Fruit fly (Drosophila melanogaster): Measurements from ENCODE around the gene Fhos.

Gene Fhos

dm6 chr3L:8834486-8834885 is 81.1 kb downstream of the Fhos start (continued):
- no peak for TF ChIP-seq CG4617 (GFP tag; optimal IDR thresholded peaks at IDR 0.05; ENCODE audit: borderline replicate concordance)
- no peak for TF ChIP-seq chinmo (GFP tag; IDR thresholded peaks at IDR 0.05; ENCODE audit: partially characterized antibody)
- TF ChIP-seq CG15696 (tag; optimal IDR thresholded peaks at IDR 0.05), result peak; percentile 49
- TF ChIP-seq CG33213 (GFP tag; optimal IDR thresholded peaks at IDR 0.05), result no peak
- no peak for TF ChIP-seq CG16815 (GFP tag; optimal IDR thresholded peaks at IDR 0.05)
- no peak for TF ChIP-seq Hand (GFP tag; optimal IDR thresholded peaks at IDR 0.05)
- no peak for TF ChIP-seq nau (GFP tag; optimal IDR thresholded peaks at IDR 0.05)
- TF ChIP-seq maf-S (GFP tag; optimal IDR thresholded peaks at IDR 0.05), result no peak
- no peak for TF ChIP-seq CG18476 (GFP tag; optimal IDR thresholded peaks at IDR 0.05)
- TF ChIP-seq CG17361 (GFP tag; IDR thresholded peaks at IDR 0.05), result 0 out of 3 replicates have a peak, but pooled peaks have one; percentile 10
- TF ChIP-seq Gug (GFP tag; IDR thresholded peaks at IDR 0.05), result no peak
- peak; percentile 30 for TF ChIP-seq MTF-1 (GFP tag; optimal IDR thresholded peaks at IDR 0.05; ENCODE audit: borderline replicate concordance)
- no peak for TF ChIP-seq CG8388 (GFP tag; optimal IDR thresholded peaks at IDR 0.05)
- TF ChIP-seq gce (GFP tag; IDR thresholded peaks at IDR 0.05), result no peak

DNA sequence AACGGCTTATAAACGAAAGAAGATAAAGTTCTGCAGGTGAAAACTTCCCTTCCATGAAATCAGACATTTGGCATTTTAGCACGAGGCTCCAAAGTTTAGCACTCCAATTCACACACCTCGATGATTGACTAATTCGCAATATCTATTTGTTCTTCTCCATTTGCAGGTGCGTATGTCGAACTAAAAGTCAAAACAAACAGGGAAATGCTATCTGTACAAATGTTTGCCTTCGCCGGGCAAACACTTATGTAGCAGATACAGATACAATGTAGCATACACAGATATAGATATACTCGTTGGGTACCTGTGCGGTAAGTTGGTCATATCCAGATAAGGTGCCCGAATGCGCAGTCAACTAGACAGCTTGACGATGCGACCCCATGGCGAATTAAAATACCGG is 81.5 kb downstream of the Fhos start:
- peak in 1 of 2 experiments; percentile 13 for TF ChIP-seq Pdp1 (GFP tag; optimal IDR thresholded peaks at IDR 0.05)
- TF ChIP-seq CG13624 (GFP tag; optimal IDR thresholded peaks at IDR 0.05), result no peak
- TF ChIP-seq h (optimal IDR thresholded peaks at IDR 0.05), result no peak
- TF ChIP-seq slou (GFP tag; optimal IDR thresholded peaks at IDR 0.05), result no peak
- no peak for TF ChIP-seq CG2889 (GFP tag; IDR thresholded peaks at IDR 0.05)
- peak; percentile 20 for TF ChIP-seq Fer1 (GFP tag; optimal IDR thresholded peaks at IDR 0.05)
- peak; percentile 6 for TF ChIP-seq CG8290 (GFP tag; optimal IDR thresholded peaks at IDR 0.05)
- TF ChIP-seq CG8290 (tag; optimal IDR thresholded peaks at IDR 0.05), result peak; percentile 28 to 75
- peak; percentile 68 for TF ChIP-seq CG15479 (GFP tag; optimal IDR thresholded peaks at IDR 0.05)
- TF ChIP-seq MTF-1 (GFP tag; optimal IDR thresholded peaks at IDR 0.05; ENCODE audit: borderline replicate concordance), result peak; percentile 55
- peak in 1 of 2 experiments; percentile 14 for TF ChIP-seq bsh (GFP tag; optimal IDR thresholded peaks at IDR 0.05)
- peak; percentile 41 for TF ChIP-seq CG2678 (tag; optimal IDR thresholded peaks at IDR 0.05)
- TF ChIP-seq Bgb (GFP tag; IDR thresholded peaks at IDR 0.05; ENCODE audit: partially characterized antibody), result no peak
- TF ChIP-seq CG9609 (GFP tag; optimal IDR thresholded peaks at IDR 0.05), result no peak
- peak; percentile 46 for TF ChIP-seq Hmr (GFP tag; optimal IDR thresholded peaks at IDR 0.05)
- TF ChIP-seq unpg (GFP tag; optimal IDR thresholded peaks at IDR 0.05), result peak; percentile 15
- TF ChIP-seq peb (GFP tag; IDR thresholded peaks at IDR 0.05), result peak; percentile 36; the same call in 1 of the 2 replicates
- peak; percentile 24 for TF ChIP-seq Meics (GFP tag; optimal IDR thresholded peaks at IDR 0.05)
- peak; percentile 25 for TF ChIP-seq CG33213 (GFP tag; optimal IDR thresholded peaks at IDR 0.05)
- TF ChIP-seq CG31441 (GFP tag; IDR thresholded peaks at IDR 0.05), result 0 out of 2 replicates have a peak, but pooled peaks have one; percentile 29
- TF ChIP-seq Camta (GFP tag; optimal IDR thresholded peaks at IDR 0.05), result peak; percentile 38
- no peak for TF ChIP-seq CG3407 (GFP tag; optimal IDR thresholded peaks at IDR 0.05)
- TF ChIP-seq CG6813 (GFP tag; optimal IDR thresholded peaks at IDR 0.05), result peak; percentile 70
- TF ChIP-seq grau (tag; optimal IDR thresholded peaks at IDR 0.05), result no peak
- peak in 1 of 2 experiments; percentile 9 for TF ChIP-seq dpn (GFP tag; optimal IDR thresholded peaks at IDR 0.05)
- TF ChIP-seq CG17328 (GFP tag; IDR thresholded peaks at IDR 0.05), result 0 out of 2 replicates have a peak, but pooled peaks have one; percentile 18
- TF ChIP-seq nau (GFP tag; optimal IDR thresholded peaks at IDR 0.05), result peak; percentile 39
- TF ChIP-seq Hr3 (GFP tag; optimal IDR thresholded peaks at IDR 0.05), result no peak
- TF ChIP-seq CG8359 (GFP tag; optimal IDR thresholded peaks at IDR 0.05; ENCODE audit: borderline replicate concordance), result peak; percentile 41
- TF ChIP-seq cg (GFP tag; optimal IDR thresholded peaks at IDR 0.05), result peak; percentile 11
- TF ChIP-seq CG15696 (tag; optimal IDR thresholded peaks at IDR 0.05), result peak; percentile 36
- TF ChIP-seq onecut (GFP tag; IDR thresholded peaks at IDR 0.05), result peak; percentile 5; the same call in 1 of the 2 replicates
- TF ChIP-seq hbn (GFP tag; IDR thresholded peaks at IDR 0.05; ENCODE audit: partially characterized antibody), result no peak
- TF ChIP-seq CG9727 (GFP tag; optimal IDR thresholded peaks at IDR 0.05), result peak; percentile 45
- TF ChIP-seq CG6765 (GFP tag; optimal IDR thresholded peaks at IDR 0.05), result peak; percentile 4
- no peak for TF ChIP-seq hkb (optimal IDR thresholded peaks at IDR 0.05)
- TF ChIP-seq hkb (GFP tag; IDR thresholded peaks at IDR 0.05), result peak; percentile 45; the same call in 1 of the 2 replicates
- peak; percentile 4 for TF ChIP-seq gcm (GFP tag; optimal IDR thresholded peaks at IDR 0.05)

Data from whole organism, embryonic.